Fruit fly (Drosophila melanogaster): ENCODE data around the gene Tim9a.

The Tim9a gene

dm6 chrX:13368149-13368548 lies 16.9 kb upstream of the Tim9a start, which contains the start of gene dmrt11E (continued):
- peak; percentile 49 for TF ChIP-seq CG6813 (GFP tag; optimal IDR thresholded peaks at IDR 0.05)
- no peak for TF ChIP-seq run (tag; optimal IDR thresholded peaks at IDR 0.05)
- no peak for TF ChIP-seq eyg (GFP tag; optimal IDR thresholded peaks at IDR 0.05)
- no peak for TF ChIP-seq CG18619 (GFP tag; optimal IDR thresholded peaks at IDR 0.05)
- TF ChIP-seq Dad (GFP tag; optimal IDR thresholded peaks at IDR 0.05): no peak
- no peak for TF ChIP-seq maf-S (GFP tag; optimal IDR thresholded peaks at IDR 0.05)
- peak; percentile 13 for TF ChIP-seq HHEX (GFP tag; optimal IDR thresholded peaks at IDR 0.05)
- TF ChIP-seq CG2116 (GFP tag; optimal IDR thresholded peaks at IDR 0.05): no peak
- no peak for TF ChIP-seq CG8478 (optimal IDR thresholded peaks at IDR 0.05)
- TF ChIP-seq Six4 (GFP tag; optimal IDR thresholded peaks at IDR 0.05): peak; percentile 38
- TF ChIP-seq ato (GFP tag; IDR thresholded peaks at IDR 0.05; ENCODE audit: partially characterized antibody): no peak
- no peak for TF ChIP-seq Hr39 (optimal IDR thresholded peaks at IDR 0.05)
- no peak for TF ChIP-seq CG1832 (GFP tag; optimal IDR thresholded peaks at IDR 0.05)
- TF ChIP-seq stwl (tag; optimal IDR thresholded peaks at IDR 0.05): peak; percentile 32
- peak; percentile 65 for TF ChIP-seq trem (tag; optimal IDR thresholded peaks at IDR 0.05)
- TF ChIP-seq CG3838 (GFP tag; optimal IDR thresholded peaks at IDR 0.05): no peak
- TF ChIP-seq kah (GFP tag; optimal IDR thresholded peaks at IDR 0.05): peak; percentile 40
- no peak for TF ChIP-seq CG43689 (GFP tag; IDR thresholded peaks at IDR 0.05)
- TF ChIP-seq crol (GFP tag; IDR thresholded peaks at IDR 0.05): no peak
- peak; percentile 26 for TF ChIP-seq CG5180 (GFP tag; optimal IDR thresholded peaks at IDR 0.05)
- no peak for TF ChIP-seq CG12071 (GFP tag; optimal IDR thresholded peaks at IDR 0.05)
- no peak for TF ChIP-seq gsb (GFP tag; IDR thresholded peaks at IDR 0.05)
- peak; percentile 92 for TF ChIP-seq Nf-YC (tag; optimal IDR thresholded peaks at IDR 0.05)
- peak; percentile 76 for TF ChIP-seq CG12391 (tag; optimal IDR thresholded peaks at IDR 0.05)
- TF ChIP-seq sima (GFP tag; optimal IDR thresholded peaks at IDR 0.05): no peak
- no peak for TF ChIP-seq CG4282 (GFP tag; optimal IDR thresholded peaks at IDR 0.05)
- no peak for TF ChIP-seq CG3995 (GFP tag; optimal IDR thresholded peaks at IDR 0.05)
- TF ChIP-seq wor (GFP tag; IDR thresholded peaks at IDR 0.05): peak; percentile 44; the same call in 1 of the 2 replicates
- peak; percentile 10 for TF ChIP-seq CG18599 (GFP tag; optimal IDR thresholded peaks at IDR 0.05)
- TF ChIP-seq Chrac-16 (GFP tag; optimal IDR thresholded peaks at IDR 0.05): peak; percentile 42
- no peak for TF ChIP-seq crc (GFP tag; optimal IDR thresholded peaks at IDR 0.05)
- peak; percentile 55 for TF ChIP-seq CG12219 (GFP tag; optimal IDR thresholded peaks at IDR 0.05)
- no peak for TF ChIP-seq pfk (GFP tag; optimal IDR thresholded peaks at IDR 0.05)
- peak; percentile 72 for TF ChIP-seq CG10959 (GFP tag; IDR thresholded peaks at IDR 0.05)
- no peak for TF ChIP-seq Meics (GFP tag; optimal IDR thresholded peaks at IDR 0.05)
- peak; percentile 73 for TF ChIP-seq Blimp-1 (GFP tag; optimal IDR thresholded peaks at IDR 0.05)
- peak; percentile 45; the same call in 1 of the 2 replicates for TF ChIP-seq sob (GFP tag; IDR thresholded peaks at IDR 0.05)
- no peak for TF ChIP-seq CG13894 (tag; optimal IDR thresholded peaks at IDR 0.05)
- TF ChIP-seq Dek (tag; optimal IDR thresholded peaks at IDR 0.05): peak; percentile 14
- no peak for TF ChIP-seq CG15479 (GFP tag; optimal IDR thresholded peaks at IDR 0.05)
- no peak for TF ChIP-seq CG3281 (GFP tag; optimal IDR thresholded peaks at IDR 0.05)
- peak; percentile 41 for TF ChIP-seq CG30403 (GFP tag; optimal IDR thresholded peaks at IDR 0.05)
- TF ChIP-seq sug (tag; optimal IDR thresholded peaks at IDR 0.05): no peak
- TF ChIP-seq Opbp (GFP tag; IDR thresholded peaks at IDR 0.05; ENCODE audit: partially characterized antibody): no peak
- TF ChIP-seq Hand (GFP tag; optimal IDR thresholded peaks at IDR 0.05): no peak
- TF ChIP-seq CG10543 (GFP tag; optimal IDR thresholded peaks at IDR 0.05): no peak
- TF ChIP-seq CG12744 (GFP tag; optimal IDR thresholded peaks at IDR 0.05): no peak
- TF ChIP-seq onecut (GFP tag; IDR thresholded peaks at IDR 0.05): 0 out of 2 replicates have a peak, but pooled peaks have one; percentile 17
- peak; percentile 32; the same call in 1 of the 2 replicates for TF ChIP-seq CG10366 (GFP tag; IDR thresholded peaks at IDR 0.05)
- no peak for TF ChIP-seq Myb (GFP tag; optimal IDR thresholded peaks at IDR 0.05)
- no peak for TF ChIP-seq Ravus (GFP tag; IDR thresholded peaks at IDR 0.05)
- no peak for TF ChIP-seq pzg (GFP tag; optimal IDR thresholded peaks at IDR 0.05)
